Fruit fly (Drosophila melanogaster): Measurements from ENCODE around the gene CG14434.

DNA sequence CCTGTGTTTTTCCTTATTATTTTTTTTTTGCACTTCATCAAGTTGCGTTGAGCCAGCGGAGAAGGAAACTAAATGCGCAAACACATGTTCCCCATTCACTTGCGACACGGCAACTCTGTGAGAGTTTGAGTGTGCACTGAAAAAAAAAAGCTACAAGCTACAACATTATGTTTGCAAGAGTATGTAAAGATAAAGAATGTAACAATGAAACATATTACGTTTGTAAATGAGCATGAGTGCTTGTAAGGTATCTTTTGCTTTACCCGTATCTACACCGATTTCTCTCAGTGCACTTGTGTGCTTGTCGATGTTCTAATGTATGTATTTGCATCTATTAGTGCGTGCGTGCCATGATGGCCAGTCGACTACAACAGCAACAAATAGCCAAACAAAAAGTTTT, 45.3 kb upstream of the CG14434 start:
- TF ChIP-seq CG7101 (tag; optimal IDR thresholded peaks at IDR 0.05) (no peak), toe (GFP tag; optimal IDR thresholded peaks at IDR 0.05) (no peak), Clk (GFP tag; optimal IDR thresholded peaks at IDR 0.05) (no peak), cic (GFP tag; optimal IDR thresholded peaks at IDR 0.05) (no peak), cnc (optimal IDR thresholded peaks at IDR 0.05) (no peak), Mnt (GFP tag; optimal IDR thresholded peaks at IDR 0.05) (no peak), Hr96 (GFP tag; optimal IDR thresholded peaks at IDR 0.05) (no peak), CG7045 (GFP tag; optimal IDR thresholded peaks at IDR 0.05) (no peak)

All from whole organism, adult.